Worm (Caenorhabditis elegans) whole organism, early embryonic: Measurements from ENCODE around the gene Y39A1A.17.
A peak's percentile ranks its signal among the peaks of the same experiment; 100 is the strongest.

Source experiments
- B0310.2 ChIP-seq: sonication (generic microtip); optimal IDR thresholded peaks from 2 replicates; lab custom pipeline; 2016; ENCODE audit warnings: mild to moderate bottlenecking, missing genetic modification characterization, missing compliant biosample characterization
- F13C5.2 ChIP-seq: sonication (generic microtip); optimal IDR thresholded peaks from 2 replicates; lab custom pipeline; 2017; ENCODE audit warnings: mild to moderate bottlenecking, missing genetic modification characterization, inconsistent platforms, missing compliant biosample characterization
- aly-1 ChIP-seq: sonication (generic microtip); optimal IDR thresholded peaks from 2 replicates; lab custom pipeline; 2016; ENCODE audit warnings: missing genetic modification characterization, missing compliant biosample characterization
- ama-1 ChIP-seq: fragments of 150-350 bp; optimal IDR thresholded peaks from 2 replicates; lab custom pipeline; 2014
- ceh-13 ChIP-seq: fragments of 200-800 bp; sonication (Bioruptor generic); optimal IDR thresholded peaks from 2 replicates; lab custom pipeline; 2018; ENCODE audit warnings: mild to moderate bottlenecking, missing genetic modification characterization, missing compliant biosample characterization
- ceh-36 ChIP-seq: sonication (generic microtip); optimal IDR thresholded peaks from 2 replicates; lab custom pipeline; 2016; ENCODE audit warnings: missing genetic modification characterization, inconsistent platforms, missing compliant biosample characterization
- ets-7 ChIP-seq: sonication (generic microtip); optimal IDR thresholded peaks from 2 replicates; lab custom pipeline; 2016; ENCODE audit warnings: missing genotype, missing genetic modification characterization, missing compliant biosample characterization
- flt-1 ChIP-seq: fragments of 200-800 bp; sonication (Bioruptor generic); IDR thresholded peaks from 2 replicates; pipeline ENCODE4 v1.3.6; 2022; ENCODE audit warnings: missing genetic modification characterization, missing compliant biosample characterization
- hmbx-1 ChIP-seq: sonication (generic microtip); optimal IDR thresholded peaks from 2 replicates; lab custom pipeline; 2016; ENCODE audit warnings: mild to moderate bottlenecking, missing genetic modification characterization, missing compliant biosample characterization
- hmg-4 ChIP-seq: fragments of 200-800 bp; sonication (Bioruptor generic); optimal IDR thresholded peaks from 2 replicates; lab custom pipeline; 2018; ENCODE audit warnings: mild to moderate bottlenecking, missing genetic modification characterization, missing compliant biosample characterization
- hnd-1 ChIP-seq: sonication (generic microtip); optimal IDR thresholded peaks from 2 replicates; lab custom pipeline; 2016; ENCODE audit warnings: missing genetic modification characterization, missing compliant biosample characterization
- pes-1 ChIP-seq: fragments of 200-800 bp; sonication (Bioruptor generic); IDR thresholded peaks from 2 replicates; pipeline ENCODE4 v1.3.6; 2022; ENCODE audit warnings: missing genetic modification reagents, missing genetic modification characterization, missing compliant biosample characterization
- scrt-1 ChIP-seq: fragments of 200-800 bp; sonication (Bioruptor generic); IDR thresholded peaks from 2 replicates; pipeline ENCODE4 v1.3.6; 2022; ENCODE audit warnings: missing genetic modification characterization, missing compliant biosample characterization
- sea-1 ChIP-seq: fragments of 200-800 bp; sonication (Bioruptor generic); conservative IDR thresholded peaks from 2 replicates; pipeline ENCODE4 v1.3.6; 2022; ENCODE audit warnings: missing genetic modification characterization, missing compliant biosample characterization
- tbx-11 ChIP-seq: fragments of 200-800 bp; sonication (Bioruptor generic); IDR thresholded peaks from 2 replicates; pipeline ENCODE4 v1.3.6; 2022; ENCODE audit warnings: missing genetic modification characterization, missing compliant biosample characterization
- tbx-37 ChIP-seq: fragments of 200-800 bp; sonication (Bioruptor generic); conservative IDR thresholded peaks from 2 replicates; pipeline ENCODE4 v1.3.6; 2022; ENCODE audit warnings: missing genetic modification reagents, missing genetic modification characterization, missing compliant biosample characterization
- tra-4 ChIP-seq: sonication (generic microtip); optimal IDR thresholded peaks from 2 replicates; lab custom pipeline; 2017; ENCODE audit warnings: missing genetic modification characterization, missing compliant biosample characterization

The Y39A1A.17 gene

DNA sequence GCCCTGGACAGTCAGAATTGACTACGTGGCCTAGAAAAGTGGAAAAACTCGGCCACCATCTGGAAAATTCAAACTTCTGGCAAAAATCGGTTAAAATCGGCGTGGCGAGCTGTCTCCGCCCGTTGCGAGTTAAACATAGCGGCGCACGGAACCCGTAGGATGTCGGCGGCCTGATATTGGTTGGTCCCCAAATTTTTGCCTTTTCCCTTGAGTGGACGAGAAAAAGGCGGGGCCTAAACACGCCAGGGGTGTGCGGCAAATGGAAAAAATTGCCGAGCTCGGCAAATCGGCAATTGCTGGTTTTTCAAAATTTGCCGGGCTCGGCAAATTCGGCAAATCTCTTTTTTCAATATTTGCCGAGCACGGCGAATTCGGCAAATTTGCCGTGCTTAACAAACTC is 42.4 kb upstream of the Y39A1A.17 start:
- TF ChIP-seq scrt-1 (GFP tag; lab: Robert Waterston, UW) (no peak), B0310.2 (tag; lab: Kevin White, UChicago) (no peak), pes-1 (GFP tag; lab: Robert Waterston, UW) (0 out of 2 replicates have a peak, but pooled peaks have one; percentile 19), hmbx-1 (no peak), aly-1 (tag; lab: Kevin White, UChicago) (no peak)

DNA sequence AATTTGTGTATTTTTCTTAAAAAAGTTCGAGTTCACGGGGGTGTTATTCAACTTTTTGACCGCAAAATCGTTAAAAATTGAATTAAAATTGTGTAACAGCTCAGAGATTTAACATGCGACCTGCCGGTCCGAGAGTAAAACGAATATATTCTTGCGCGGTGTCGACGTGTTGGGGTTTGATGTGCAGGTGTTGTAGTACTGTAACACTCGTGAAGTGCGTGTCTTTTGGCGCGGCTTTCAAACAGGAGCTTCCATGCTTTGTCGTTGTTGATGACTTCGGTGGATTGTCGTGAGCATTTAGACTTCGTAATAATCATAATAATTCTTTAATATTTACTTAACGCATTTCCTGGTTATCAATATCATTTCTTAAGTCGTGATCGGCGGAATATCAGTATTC is 39.6 kb upstream of the Y39A1A.17 start, which contains the start of gene tat-3:
Gene tat-3, minus strand, starts transcription at position 196 of the 400 bp plus-strand sequence.
- TF ChIP-seq tbx-37 (GFP tag; lab: Robert Waterston, UW) (no peak), aly-1 (tag; lab: Kevin White, UChicago) (no peak), scrt-1 (GFP tag; lab: Robert Waterston, UW) (no peak), pes-1 (GFP tag; lab: Robert Waterston, UW) (no peak), tra-4 (no peak), F13C5.2 (tag; lab: Kevin White, UChicago) (no peak), hnd-1 (no peak), B0310.2 (tag; lab: Kevin White, UChicago) (no peak), hmg-4 (no peak), ceh-36 (tag; lab: Kevin White, UChicago) (no peak), flt-1 (GFP tag; lab: Robert Waterston, UW) (no peak)

DNA sequence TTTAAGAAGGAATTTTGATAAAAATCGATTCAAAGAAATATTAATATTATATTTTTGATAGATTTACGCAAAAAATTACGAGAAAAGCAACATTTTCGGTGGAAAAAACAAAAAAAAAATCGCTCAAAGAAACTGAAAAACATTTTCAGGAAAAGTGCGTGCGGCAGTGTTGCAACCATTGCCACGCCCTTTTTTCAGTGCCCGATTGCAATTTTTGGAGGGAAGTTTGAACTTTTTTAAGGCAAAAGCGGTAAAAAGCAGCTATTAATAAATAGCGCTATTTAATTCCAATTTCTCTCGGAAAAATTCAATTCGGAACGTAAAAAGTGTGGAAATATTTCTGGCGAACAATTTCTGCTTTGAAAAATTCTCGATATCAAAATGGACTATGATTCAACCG is 30.1 kb upstream of the Y39A1A.17 start:
- TF ChIP-seq ama-1 (lab: Kevin White, UChicago) (no peak), tbx-37 (GFP tag; lab: Robert Waterston, UW) (no peak), B0310.2 (tag; lab: Kevin White, UChicago) (no peak), hmg-4 (no peak), ceh-13 (GFP tag; lab: Kevin White, UChicago) (no peak), flt-1 (GFP tag; lab: Robert Waterston, UW) (no peak), hnd-1 (no peak), scrt-1 (GFP tag; lab: Robert Waterston, UW) (no peak), tbx-11 (GFP tag; lab: Robert Waterston, UW) (no peak), ceh-36 (tag; lab: Kevin White, UChicago) (no peak), hmbx-1 (no peak), sea-1 (no peak), aly-1 (tag; lab: Kevin White, UChicago) (no peak), F13C5.2 (tag; lab: Kevin White, UChicago) (no peak), ets-7 (tag; lab: Kevin White, UChicago) (no peak), tra-4 (no peak)

DNA sequence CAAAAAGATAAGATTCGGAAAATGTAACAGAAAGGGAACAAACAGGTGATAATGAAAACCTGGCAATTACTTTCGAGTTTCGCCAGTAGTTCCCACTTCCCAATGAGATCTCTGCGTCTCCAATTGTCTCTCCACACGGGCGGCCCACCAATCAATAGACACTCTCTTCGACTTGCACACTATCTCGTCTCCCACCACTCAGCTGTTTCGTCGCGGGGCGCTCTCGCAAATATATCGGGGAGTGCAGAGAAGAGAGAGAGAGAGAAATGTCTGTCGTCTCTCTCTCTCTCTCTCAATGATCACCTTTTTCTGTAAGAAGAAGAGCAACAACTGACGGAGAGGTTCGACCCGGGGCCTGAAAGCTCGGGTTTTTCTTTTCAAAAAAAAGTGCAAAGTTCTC is 29.3 kb upstream of the Y39A1A.17 start:
- TF ChIP-seq hmg-4: peak; percentile 6
- TF ChIP-seq F13C5.2 (tag; lab: Kevin White, UChicago): peak; percentile 40
- TF ChIP-seq ets-7 (tag; lab: Kevin White, UChicago): no peak
- 0 out of 2 replicates have a peak, but pooled peaks have one; percentile 20 for TF ChIP-seq flt-1 (GFP tag; lab: Robert Waterston, UW)

DNA sequence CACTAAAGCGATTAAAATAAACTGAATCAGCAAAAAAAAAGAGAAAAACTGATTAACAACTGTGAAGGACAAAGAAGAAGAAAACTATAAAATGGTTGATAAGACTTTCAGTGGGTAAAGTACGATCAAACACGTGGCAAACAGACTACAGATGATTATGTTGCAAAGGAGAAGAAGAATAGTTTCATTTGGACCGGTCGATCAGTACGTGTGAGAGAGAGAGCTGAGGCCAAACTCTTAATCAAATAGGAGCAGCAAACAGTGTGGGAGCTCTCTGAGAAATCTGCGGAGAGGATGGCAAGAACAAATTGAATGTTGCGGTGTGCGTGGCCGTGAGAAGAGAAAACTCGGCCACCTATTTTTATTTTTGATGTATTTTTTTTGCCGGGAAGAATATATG is 28.1 kb upstream of the Y39A1A.17 start:
- no peak for TF ChIP-seq hnd-1
- no peak for TF ChIP-seq flt-1 (GFP tag; lab: Robert Waterston, UW)
- TF ChIP-seq ceh-13 (GFP tag; lab: Kevin White, UChicago): no peak
- TF ChIP-seq B0310.2 (tag; lab: Kevin White, UChicago): no peak
- TF ChIP-seq scrt-1 (GFP tag; lab: Robert Waterston, UW): no peak
- TF ChIP-seq hmbx-1: no peak

DNA sequence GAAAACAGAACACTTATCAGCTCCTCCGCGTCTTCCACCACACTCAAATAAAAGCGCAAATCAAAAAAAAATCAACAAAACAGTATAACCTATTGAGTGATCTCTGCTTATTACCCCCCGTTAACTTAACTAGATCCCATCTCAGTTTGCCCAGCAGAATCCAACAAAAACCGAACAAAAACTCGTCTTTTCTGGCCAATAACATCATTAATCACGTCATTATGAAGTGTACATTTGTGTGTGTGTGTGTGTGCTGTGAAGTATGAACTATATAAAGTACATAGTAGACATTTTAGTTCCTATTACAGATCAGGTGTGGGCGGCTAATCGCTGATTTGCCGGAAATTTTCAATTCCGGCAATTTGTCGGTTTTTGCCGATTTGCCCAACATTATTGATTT is 27.2 kb upstream of the Y39A1A.17 start:
- no peak for TF ChIP-seq scrt-1 (GFP tag; lab: Robert Waterston, UW)
- TF ChIP-seq flt-1 (GFP tag; lab: Robert Waterston, UW): no peak
- no peak for TF ChIP-seq hmg-4
- no peak for TF ChIP-seq tra-4
- no peak for TF ChIP-seq hnd-1
- no peak for TF ChIP-seq ama-1 (lab: Kevin White, UChicago)
- no peak for TF ChIP-seq F13C5.2 (tag; lab: Kevin White, UChicago)
- TF ChIP-seq tbx-37 (GFP tag; lab: Robert Waterston, UW): no peak
- no peak for TF ChIP-seq tbx-11 (GFP tag; lab: Robert Waterston, UW)
- no peak for TF ChIP-seq ceh-13 (GFP tag; lab: Kevin White, UChicago)

DNA sequence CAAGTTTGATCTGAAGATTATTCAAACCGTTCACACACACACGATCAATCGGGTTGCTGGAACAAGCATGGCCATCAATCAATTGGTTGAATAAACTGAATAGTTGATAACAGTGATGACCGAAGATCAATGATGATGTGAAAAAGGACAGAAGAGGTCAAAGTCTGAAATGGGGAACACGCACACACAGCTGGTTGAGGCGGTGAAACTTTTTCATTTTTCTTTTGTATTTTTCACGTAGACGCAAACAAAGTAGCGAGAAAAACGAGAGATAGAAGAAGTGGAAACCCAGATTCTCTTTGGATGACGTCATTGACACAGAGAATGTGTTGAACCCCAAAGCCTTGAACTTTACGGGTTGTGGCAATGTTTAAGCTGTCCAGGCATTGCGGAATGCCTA is 26.6 kb upstream of the Y39A1A.17 start:
- TF ChIP-seq ceh-36 (tag; lab: Kevin White, UChicago) (no peak), scrt-1 (GFP tag; lab: Robert Waterston, UW) (no peak), flt-1 (GFP tag; lab: Robert Waterston, UW) (no peak), aly-1 (tag; lab: Kevin White, UChicago) (no peak)

DNA sequence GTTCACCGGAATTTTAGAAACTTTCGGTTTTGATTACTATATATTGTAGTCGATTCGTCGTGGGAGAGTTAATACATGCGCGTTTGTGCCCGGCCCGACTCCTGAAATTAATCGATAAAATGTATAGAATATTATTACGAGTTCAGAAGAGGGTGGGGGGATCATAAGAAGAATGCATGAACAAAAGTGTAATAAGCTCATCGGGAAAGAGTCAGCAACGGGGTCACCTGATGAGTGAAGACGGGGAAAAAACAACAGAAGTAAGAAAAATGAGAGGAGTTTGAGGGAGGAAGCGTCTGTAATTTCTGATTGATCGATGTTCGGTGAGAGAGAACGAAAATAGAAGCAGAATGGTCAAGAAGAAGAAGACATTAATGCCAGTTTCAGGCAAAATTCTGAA is 25.2 kb upstream of the Y39A1A.17 start, which contains the start of gene W09D10.4:
Gene W09D10.4, minus strand, starts transcription at position 101 of the 400 bp plus-strand sequence.
- no peak for TF ChIP-seq hmg-4
- TF ChIP-seq aly-1 (tag; lab: Kevin White, UChicago): no peak
- TF ChIP-seq hnd-1: no peak
- no peak for TF ChIP-seq tbx-37 (GFP tag; lab: Robert Waterston, UW)
- no peak for TF ChIP-seq hmbx-1
- no peak for TF ChIP-seq ceh-36 (tag; lab: Kevin White, UChicago)
- TF ChIP-seq ets-7 (tag; lab: Kevin White, UChicago): no peak
- TF ChIP-seq flt-1 (GFP tag; lab: Robert Waterston, UW): no peak
- TF ChIP-seq sea-1: no peak
- TF ChIP-seq B0310.2 (tag; lab: Kevin White, UChicago): no peak
- TF ChIP-seq tra-4: no peak
- no peak for TF ChIP-seq ama-1 (lab: Kevin White, UChicago)
- no peak for TF ChIP-seq ceh-13 (GFP tag; lab: Kevin White, UChicago)
- TF ChIP-seq F13C5.2 (tag; lab: Kevin White, UChicago): no peak
